Worm (Caenorhabditis elegans): ENCODE data around the gene soap-1.

ce11 chrV:7255095-7255494 lies 40.4 kb upstream of the soap-1 start, which contains the start of gene C05C8.8:
- TF ChIP-seq W03F9.2 (tag; optimal IDR thresholded peaks at IDR 0.05), result no peak
- no peak for TF ChIP-seq him-1 (tag; optimal IDR thresholded peaks at IDR 0.05)
- no peak for TF ChIP-seq dao-5 (tag; optimal IDR thresholded peaks at IDR 0.05)
